Worm (Caenorhabditis elegans) whole organism, late embryonic: Measurements from ENCODE around the gene eif-2Bgamma.

ENCODE experiments used
- C08G9.2 ChIP-seq: sonication (generic microtip); optimal IDR thresholded peaks from 2 replicates; lab custom pipeline; 2016; ENCODE audit warnings: mild to moderate bottlenecking, missing genetic modification characterization, moderate library complexity, missing compliant biosample characterization
- C38D4.7 ChIP-seq: fragments of 200-800 bp; sonication (Bioruptor generic); optimal IDR thresholded peaks from 2 replicates; lab custom pipeline; 2018; ENCODE audit warnings: mild to moderate bottlenecking, missing genetic modification characterization, moderate library complexity, missing compliant biosample characterization
- F13H6.1 ChIP-seq: sonication (generic microtip); optimal IDR thresholded peaks from 2 replicates; lab custom pipeline; 2016; ENCODE audit warnings: missing genetic modification characterization, missing compliant biosample characterization
- K09A11.1 ChIP-seq: sonication (generic microtip); optimal IDR thresholded peaks from 2 replicates; lab custom pipeline; 2017; ENCODE audit warnings: antibody characterized with exemption, mild to moderate bottlenecking, missing genetic modification characterization, missing compliant biosample characterization; ENCODE audit not compliant: insufficient read depth
- T23F11.4 ChIP-seq: fragments of 200-800 bp; sonication (Bioruptor generic); optimal IDR thresholded peaks from 2 replicates; lab custom pipeline; 2018; ENCODE audit warnings: mild to moderate bottlenecking, missing genetic modification characterization, missing compliant biosample characterization
- Y22D7AL.16 ChIP-seq: sonication (generic microtip); optimal IDR thresholded peaks from 2 replicates; lab custom pipeline; 2016; ENCODE audit warnings: missing genetic modification characterization, missing compliant biosample characterization
- ahr-1 ChIP-seq: sonication (generic microtip); optimal IDR thresholded peaks from 2 replicates; lab custom pipeline; 2016; ENCODE audit warnings: missing genetic modification characterization, missing compliant biosample characterization
- ama-1 ChIP-seq: fragments of 150-350 bp; optimal IDR thresholded peaks from 2 replicates; lab custom pipeline; 2014
- ceh-18 ChIP-seq: sonication (generic microtip); optimal IDR thresholded peaks from 2 replicates; lab custom pipeline; 2016; ENCODE audit warnings: missing genetic modification characterization, missing compliant biosample characterization
- ceh-2 ChIP-seq: sonication (generic microtip); optimal IDR thresholded peaks from 2 replicates; lab custom pipeline; 2016; ENCODE audit warnings: missing genotype, missing genetic modification characterization, missing compliant biosample characterization
- ceh-22 ChIP-seq: sonication (generic microtip); optimal IDR thresholded peaks from 2 replicates; lab custom pipeline; 2017; ENCODE audit warnings: missing biosample characterization, missing genetic modification characterization
- ceh-30 ChIP-seq: fragments of 150-350 bp; optimal IDR thresholded peaks from 2 replicates; lab custom pipeline; 2014; ENCODE audit warnings: missing biosample characterization, missing genetic modification characterization
- ceh-31 ChIP-seq: sonication (generic microtip); optimal IDR thresholded peaks from 2 replicates; lab custom pipeline; 2016; ENCODE audit warnings: missing genetic modification characterization, missing compliant biosample characterization
- ceh-34 ChIP-seq: sonication (generic microtip); optimal IDR thresholded peaks from 2 replicates; lab custom pipeline; 2016; ENCODE audit warnings: mild to moderate bottlenecking, missing genetic modification characterization, missing compliant biosample characterization
- ceh-45 ChIP-seq: fragments of 200-800 bp; sonication (Bioruptor generic); IDR thresholded peaks from 2 replicates; pipeline ENCODE4 v1.3.6; 2022; ENCODE audit warnings: missing genetic modification reagents, missing genetic modification characterization, missing compliant biosample characterization
- ceh-48 ChIP-seq: sonication (generic microtip); optimal IDR thresholded peaks from 2 replicates; lab custom pipeline; 2016; ENCODE audit warnings: missing genetic modification characterization, inconsistent platforms, missing compliant biosample characterization
- ceh-6 ChIP-seq: fragments of 200-800 bp; sonication (Bioruptor generic); optimal IDR thresholded peaks from 2 replicates; lab custom pipeline; 2018; ENCODE audit warnings: mild to moderate bottlenecking, missing genetic modification characterization, missing compliant biosample characterization
- ceh-9 ChIP-seq: sonication (generic microtip); optimal IDR thresholded peaks from 2 replicates; lab custom pipeline; 2016; ENCODE audit warnings: mild to moderate bottlenecking, missing genetic modification characterization, inconsistent platforms, missing compliant biosample characterization
- dmd-4 ChIP-seq: sonication (generic microtip); optimal IDR thresholded peaks from 2 replicates; lab custom pipeline; 2016; ENCODE audit warnings: borderline replicate concordance, missing genetic modification characterization, missing compliant biosample characterization
- elt-2 ChIP-seq: sonication (generic microtip); optimal IDR thresholded peaks from 2 replicates; lab custom pipeline; 2016; ENCODE audit warnings: missing genetic modification reagents, missing genetic modification characterization, missing compliant biosample characterization
- eyg-1 ChIP-seq: sonication (generic microtip); optimal IDR thresholded peaks from 2 replicates; lab custom pipeline; 2016; ENCODE audit warnings: missing genotype, missing genetic modification characterization, missing compliant biosample characterization
- fax-1 ChIP-seq: sonication (generic microtip); optimal IDR thresholded peaks from 2 replicates; lab custom pipeline; 2016; ENCODE audit warnings: missing genotype, missing genetic modification characterization, missing compliant biosample characterization
- gmeb-2 ChIP-seq: sonication (generic microtip); optimal IDR thresholded peaks from 2 replicates; lab custom pipeline; 2016; ENCODE audit warnings: missing genetic modification characterization, inconsistent platforms, missing compliant biosample characterization
- hlh-15 ChIP-seq: sonication (generic microtip); optimal IDR thresholded peaks from 2 replicates; lab custom pipeline; 2016; ENCODE audit warnings: missing genetic modification characterization, missing compliant biosample characterization
- hlh-8 ChIP-seq: sonication (generic microtip); optimal IDR thresholded peaks from 2 replicates; lab custom pipeline; 2016; ENCODE audit warnings: missing genotype, missing genetic modification characterization, missing compliant biosample characterization
- lin-11 ChIP-seq: fragments of 200-800 bp; sonication (Bioruptor generic); optimal IDR thresholded peaks from 2 replicates; lab custom pipeline; 2018; ENCODE audit warnings: mild to moderate bottlenecking, missing genetic modification characterization, missing compliant biosample characterization
- mec-3 ChIP-seq: sonication (generic microtip); optimal IDR thresholded peaks from 2 replicates; lab custom pipeline; 2016; ENCODE audit warnings: borderline replicate concordance, missing genetic modification characterization, missing compliant biosample characterization
- nfya-1 ChIP-seq: sonication (generic microtip); optimal IDR thresholded peaks from 2 replicates; lab custom pipeline; 2017; ENCODE audit warnings: missing genetic modification characterization, mild to moderate bottlenecking, missing compliant biosample characterization, antibody characterized with exemption, moderate library complexity
- nhr-232 ChIP-seq: sonication (generic microtip); optimal IDR thresholded peaks from 2 replicates; lab custom pipeline; 2016; ENCODE audit warnings: missing genetic modification characterization, missing compliant biosample characterization
- pat-9 ChIP-seq: fragments of 200-800 bp; sonication (Bioruptor generic); optimal IDR thresholded peaks from 2 replicates; lab custom pipeline; 2018; ENCODE audit warnings: mild to moderate bottlenecking, missing genetic modification characterization, moderate library complexity, missing compliant biosample characterization
- pha-2 ChIP-seq: sonication (generic microtip); optimal IDR thresholded peaks from 2 replicates; lab custom pipeline; 2017; ENCODE audit warnings: mild to moderate bottlenecking, missing genetic modification characterization, missing compliant biosample characterization
- pha-4 ChIP-seq: fragments of 150-350 bp; optimal IDR thresholded peaks from 2 replicates; lab custom pipeline; 2018; ENCODE audit warnings: missing biosample characterization, missing genetic modification reagents, missing genetic modification characterization
- pros-1 ChIP-seq: fragments of 150-350 bp; optimal IDR thresholded peaks from 2 replicates; lab custom pipeline; 2014; ENCODE audit warnings: missing biosample characterization, missing genetic modification reagents, missing genetic modification characterization
- rnt-1 ChIP-seq: sonication (generic microtip); optimal IDR thresholded peaks from 2 replicates; lab custom pipeline; 2016; ENCODE audit warnings: missing genetic modification characterization, missing compliant biosample characterization
- sdc-2 ChIP-seq: sonication (generic microtip); optimal IDR thresholded peaks from 2 replicates; lab custom pipeline; 2016; ENCODE audit warnings: missing genotype, missing genetic modification characterization, missing compliant biosample characterization
- sox-2 ChIP-seq: fragments of 200-800 bp; sonication (Bioruptor generic); IDR thresholded peaks from 2 replicates; pipeline ENCODE4 v1.3.6; 2022; ENCODE audit warnings: missing genetic modification reagents, missing genetic modification characterization, missing compliant biosample characterization
- syd-9 ChIP-seq: sonication (generic microtip); optimal IDR thresholded peaks from 2 replicates; lab custom pipeline; 2016; ENCODE audit warnings: mild to moderate bottlenecking, missing genetic modification characterization, moderate library complexity, missing compliant biosample characterization
- tbx-7 ChIP-seq: sonication (generic microtip); optimal IDR thresholded peaks from 2 replicates; lab custom pipeline; 2016; ENCODE audit warnings: missing genotype, missing genetic modification characterization, missing compliant biosample characterization
- ttx-3 ChIP-seq: sonication (generic microtip); optimal IDR thresholded peaks from 2 replicates; lab custom pipeline; 2016; ENCODE audit warnings: missing genetic modification reagents, missing genetic modification characterization, missing compliant biosample characterization
- unc-3 ChIP-seq, 2 experiments: fragments of 200-800 bp in 1 of 2; sonication (Bioruptor generic) in 1 of 2; sonication (generic microtip) in 1 of 2; conservative IDR thresholded peaks in 1 of 2; optimal IDR thresholded peaks in 1 of 2; 2 replicates each; pipeline versions ENCODE4 v1.3.6 to Lab custom; 2016 to 2022; ENCODE audit warnings: missing compliant biosample characterization in 2 of 2, missing genetic modification characterization in 2 of 2, missing genetic modification reagents in 1 of 2
- unc-42 ChIP-seq: sonication (generic microtip); optimal IDR thresholded peaks from 2 replicates; lab custom pipeline; 2016; ENCODE audit warnings: missing genotype, missing genetic modification characterization, missing compliant biosample characterization
- zip-5 ChIP-seq: sonication (generic microtip); optimal IDR thresholded peaks from 2 replicates; lab custom pipeline; 2016; ENCODE audit warnings: missing genetic modification characterization, missing compliant biosample characterization
- ztf-16 ChIP-seq: sonication (generic microtip); optimal IDR thresholded peaks from 2 replicates; lab custom pipeline; 2017; ENCODE audit warnings: missing genetic modification characterization, missing compliant biosample characterization

The eif-2Bgamma gene

DNA sequence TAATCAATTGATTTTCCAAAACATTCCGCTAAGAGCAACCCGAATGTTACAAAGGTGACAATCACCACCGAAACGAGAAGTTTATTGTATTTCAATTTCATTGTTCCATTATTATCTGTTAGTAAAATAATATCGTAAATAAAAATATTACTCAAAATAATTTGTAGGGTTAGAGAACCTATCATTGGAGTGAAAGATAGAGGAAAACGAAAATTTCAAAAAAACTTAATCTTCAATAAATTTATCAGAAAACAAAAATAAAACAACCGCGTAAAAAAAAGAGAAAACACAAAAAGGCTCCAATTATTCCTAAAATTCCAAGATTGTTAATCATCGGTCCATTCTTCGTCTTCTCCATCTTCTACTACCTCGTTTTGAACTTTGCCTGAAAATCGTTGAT is 1.9 kb downstream of the eif-2Bgamma start, which contains the start of gene tra-2:
Gene tra-2 (minus strand): TSS at position 101 of the 400 bp plus-strand sequence.
- TF ChIP-seq hlh-15 (tag; lab: Kevin White, UChicago), result no peak
- TF ChIP-seq ztf-16 (tag; lab: Kevin White, UChicago), result no peak
- no peak for TF ChIP-seq mec-3 (tag; lab: Kevin White, UChicago)
- no peak for TF ChIP-seq zip-5 (tag; lab: Kevin White, UChicago)
- no peak for TF ChIP-seq ceh-45
- no peak for TF ChIP-seq eyg-1 (tag; lab: Kevin White, UChicago)
- no peak for TF ChIP-seq sdc-2
- TF ChIP-seq pat-9 (tag; lab: Kevin White, UChicago), result no peak
- TF ChIP-seq tbx-7 (tag; lab: Kevin White, UChicago), result no peak
- TF ChIP-seq unc-42 (tag; lab: Kevin White, UChicago), result no peak
- no peak for TF ChIP-seq T23F11.4
- TF ChIP-seq hlh-8 (tag; lab: Kevin White, UChicago), result no peak
- no peak for TF ChIP-seq ttx-3 (tag; lab: Kevin White, UChicago)
- TF ChIP-seq fax-1 (tag; lab: Kevin White, UChicago), result no peak
- TF ChIP-seq dmd-4 (tag; lab: Kevin White, UChicago), result no peak
- TF ChIP-seq ceh-18 (tag; lab: Kevin White, UChicago), result no peak
- no peak for TF ChIP-seq gmeb-2

DNA sequence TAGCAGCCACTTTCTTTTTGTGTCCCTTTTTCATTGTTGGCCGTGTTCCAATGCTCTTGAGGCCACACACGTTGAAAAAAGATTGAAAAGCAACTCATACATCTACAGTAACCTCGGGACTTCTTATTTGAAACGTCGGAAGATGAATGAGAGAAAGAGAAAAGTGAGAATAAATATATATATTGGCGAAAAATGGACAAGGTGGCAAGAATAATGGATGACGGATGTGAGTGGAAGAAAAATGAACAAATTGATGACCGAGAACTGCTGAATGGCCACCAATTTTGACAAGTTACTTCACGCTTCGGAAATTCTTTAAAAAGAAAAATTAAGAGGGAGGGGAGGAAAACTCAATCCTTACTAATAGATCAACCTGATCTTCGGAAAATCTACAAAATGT is 9.3 kb downstream of the eif-2Bgamma start:
- no peak for TF ChIP-seq ceh-6 (GFP tag; lab: Kevin White, UChicago)
- no peak for TF ChIP-seq ceh-48 (tag; lab: Kevin White, UChicago)
- no peak for TF ChIP-seq syd-9 (tag; lab: Kevin White, UChicago)
- no peak for TF ChIP-seq unc-3 (GFP tag; conservative IDR thresholded peaks at IDR 0.05; lab: Robert Waterston, UW)
- no peak for TF ChIP-seq unc-3 (tag; optimal IDR thresholded peaks at IDR 0.05; lab: Kevin White, UChicago)
- no peak for TF ChIP-seq nfya-1 (tag; lab: Kevin White, UChicago)
- TF ChIP-seq K09A11.1 (tag; lab: Kevin White, UChicago), result no peak
- TF ChIP-seq ceh-34 (tag; lab: Kevin White, UChicago), result no peak
- TF ChIP-seq Y22D7AL.16 (tag; lab: Kevin White, UChicago), result no peak
- no peak for TF ChIP-seq pha-4 (tag; lab: Kevin White, UChicago)

DNA sequence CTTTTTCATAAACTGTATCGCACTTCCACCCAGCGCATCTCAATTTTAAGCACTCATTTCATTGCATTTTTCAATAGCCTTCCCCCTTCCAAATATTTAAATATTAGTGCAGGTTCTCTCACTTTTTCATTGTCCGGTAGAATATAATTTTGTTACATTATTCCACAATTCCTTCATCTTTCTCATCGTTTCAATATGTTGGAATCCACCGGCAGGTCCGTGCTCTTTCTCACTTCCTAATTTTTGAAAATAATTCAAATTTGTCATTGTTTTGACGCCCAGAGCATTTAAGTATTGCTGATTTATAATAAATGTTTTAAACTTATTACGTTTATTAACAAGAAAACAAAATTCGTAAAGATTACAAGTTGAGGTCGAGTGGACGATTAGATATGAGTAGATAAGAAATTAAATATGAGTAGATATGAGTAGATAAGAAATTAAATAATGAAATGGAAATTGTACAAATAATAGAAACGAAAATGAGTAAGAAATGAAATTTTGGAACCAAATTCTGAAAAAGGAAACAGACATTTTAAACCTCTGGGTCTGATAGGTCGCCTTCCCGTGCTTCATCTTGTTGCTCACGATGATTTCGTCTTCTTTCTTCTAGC is 12.3 kb downstream of the eif-2Bgamma start:
- TF ChIP-seq elt-2 (tag; lab: Kevin White, UChicago) (peak; percentile 55), C38D4.7 (GFP tag; lab: Kevin White, UChicago) (no peak)

DNA sequence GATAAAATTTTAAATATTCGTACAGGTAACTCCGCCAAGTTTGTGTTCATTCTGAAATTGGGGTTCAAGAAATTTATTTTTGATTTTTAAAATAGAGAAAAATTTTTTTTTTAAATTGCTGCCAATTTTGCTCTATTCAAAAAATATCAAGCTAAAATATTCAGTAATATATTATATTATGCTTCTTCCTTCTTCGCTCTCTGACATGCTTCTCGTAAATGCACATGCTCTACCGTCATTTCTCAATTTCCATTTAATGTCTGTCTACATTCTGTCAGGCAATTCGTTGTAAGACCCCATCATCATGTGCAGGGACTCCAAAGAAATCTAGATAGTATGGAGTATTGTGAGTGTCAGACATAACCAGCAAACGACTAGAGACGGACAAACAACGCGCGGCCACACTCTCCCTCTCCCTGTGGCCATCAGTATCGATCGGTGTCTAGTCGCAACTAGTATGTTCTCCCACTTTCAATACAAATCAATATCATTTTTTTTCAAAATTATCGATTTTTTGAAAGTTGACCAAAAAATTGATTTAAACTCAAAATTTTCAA is 16.1 kb downstream of the eif-2Bgamma start, which contains the start of the genes malt-1 and ceh-38:
Gene malt-1 (minus strand): TSS at position 51 of the 557 bp plus-strand sequence.
Gene ceh-38 (plus strand): TSS at position 277 of the 557 bp plus-strand sequence.
- TF ChIP-seq pha-2 (no peak), lin-11 (tag; lab: Kevin White, UChicago) (no peak), ceh-22 (no peak), ceh-30 (tag; lab: Kevin White, UChicago) (no peak), ceh-31 (tag; lab: Kevin White, UChicago) (peak; percentile 91), gmeb-2 (no peak), tbx-7 (tag; lab: Kevin White, UChicago) (no peak), rnt-1 (tag; lab: Kevin White, UChicago) (peak; percentile 51), ama-1 (lab: Kevin White, UChicago) (no peak), C08G9.2 (tag; lab: Kevin White, UChicago) (no peak), F13H6.1 (no peak), ttx-3 (tag; lab: Kevin White, UChicago) (no peak), hlh-15 (tag; lab: Kevin White, UChicago) (no peak), nhr-232 (tag; lab: Kevin White, UChicago) (no peak), ceh-2 (tag; lab: Kevin White, UChicago) (peak; percentile 56), hlh-8 (tag; lab: Kevin White, UChicago) (peak; percentile 19), syd-9 (tag; lab: Kevin White, UChicago) (no peak), ceh-9 (tag; lab: Kevin White, UChicago) (no peak), elt-2 (tag; lab: Kevin White, UChicago) (peak; percentile 51), eyg-1 (tag; lab: Kevin White, UChicago) (no peak), ahr-1 (tag; lab: Kevin White, UChicago) (no peak), ceh-45 (no peak), pros-1 (tag; lab: Kevin White, UChicago) (peak; percentile 72), C38D4.7 (GFP tag; lab: Kevin White, UChicago) (no peak), pat-9 (tag; lab: Kevin White, UChicago) (no peak), sox-2 (GFP tag; lab: Robert Waterston, UW) (no peak), ztf-16 (tag; lab: Kevin White, UChicago) (no peak), nfya-1 (tag; lab: Kevin White, UChicago) (peak; percentile 93), dmd-4 (tag; lab: Kevin White, UChicago) (no peak)
